Worm (Caenorhabditis elegans): Measurements from ENCODE around the gene lst-5.

lst-5 gene

DNA sequence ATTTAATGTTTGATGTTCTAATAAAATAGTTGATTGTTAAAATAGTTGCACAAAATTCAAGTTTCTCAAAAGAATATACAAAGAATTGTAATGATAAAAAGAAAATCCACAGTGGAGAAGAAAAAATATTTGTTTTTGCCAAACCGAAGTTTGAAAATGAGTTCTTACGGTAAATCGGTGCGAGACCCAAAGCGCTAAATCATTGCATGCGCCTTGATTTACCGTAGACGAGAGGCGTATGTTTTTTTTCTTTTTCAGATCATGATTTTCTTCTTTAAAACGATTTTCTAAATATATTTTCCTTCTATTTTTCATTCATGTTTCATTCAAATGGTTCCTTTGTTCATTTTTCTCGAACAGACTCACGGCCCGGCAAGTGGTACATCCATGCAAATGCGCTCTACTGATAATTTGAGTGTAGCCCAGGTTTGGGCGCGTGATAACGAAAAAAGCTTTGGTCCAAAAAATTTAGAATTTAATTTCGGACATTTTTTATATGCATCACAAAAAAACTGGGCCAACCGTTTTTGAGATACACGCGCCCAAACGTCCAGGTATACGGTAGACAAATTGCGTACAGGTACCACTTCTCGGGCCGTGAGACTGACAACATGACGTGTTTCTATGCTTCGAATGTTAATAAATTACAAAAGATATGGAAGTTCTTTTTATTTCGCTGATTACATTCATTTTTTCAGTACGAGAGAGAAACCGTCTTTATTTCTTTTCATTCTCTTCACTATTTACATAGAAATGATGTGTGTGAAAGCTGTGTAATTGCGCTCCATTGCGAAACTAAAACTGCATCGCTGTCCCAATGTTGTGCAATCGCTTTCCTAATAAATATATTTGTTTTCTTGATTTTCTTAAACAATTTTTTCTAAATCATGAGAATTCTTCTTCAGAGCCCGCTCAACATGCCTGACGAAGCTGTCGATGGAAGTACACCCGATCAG lies 2.5 kb downstream of the lst-5 start, which contains the start of gene znf-598 (continued):
- TF ChIP-seq chd-7 (tag; optimal IDR thresholded peaks at IDR 0.05) (no peak), Y79H2A.3 (GFP tag; conservative IDR thresholded peaks at IDR 0.05) (no peak), lin-54 (GFP tag; optimal IDR thresholded peaks at IDR 0.05) (no peak), lin-26 (GFP tag; IDR thresholded peaks at IDR 0.05) (no peak), cebp-1 (GFP tag; IDR thresholded peaks at IDR 0.05) (no peak), cebp-1 (tag; optimal IDR thresholded peaks at IDR 0.05) (peak; percentile 81), nfya-1 (tag; optimal IDR thresholded peaks at IDR 0.05; ENCODE audit: borderline replicate concordance, insufficient read depth) (no peak), F55B11.4 (tag; optimal IDR thresholded peaks at IDR 0.05; ENCODE audit: borderline replicate concordance, insufficient read depth) (no peak), zfh-2 (GFP tag; conservative IDR thresholded peaks at IDR 0.05) (no peak), aptf-2 (GFP tag; conservative IDR thresholded peaks at IDR 0.05) (no peak), gei-17 (GFP tag; optimal IDR thresholded peaks at IDR 0.05) (no peak), K11D2.4 (GFP tag; IDR thresholded peaks at IDR 0.05) (no peak), ceh-40 (GFP tag; IDR thresholded peaks at IDR 0.05) (no peak), ets-4 (GFP tag; optimal IDR thresholded peaks at IDR 0.05) (no peak), bed-1 (GFP tag; IDR thresholded peaks at IDR 0.05) (no peak), T26A5.8 (tag; optimal IDR thresholded peaks at IDR 0.05) (no peak), lir-1 (GFP tag; conservative IDR thresholded peaks at IDR 0.05) (no peak), nhr-90 (tag; optimal IDR thresholded peaks at IDR 0.05) (no peak), C17E4.6 (GFP tag; IDR thresholded peaks at IDR 0.05) (no peak), snpc-1.3 (tag; optimal IDR thresholded peaks at IDR 0.05; ENCODE audit: insufficient read depth) (peak; percentile 8), atf-7 (tag; optimal IDR thresholded peaks at IDR 0.05) (no peak), lag-1 (GFP tag; IDR thresholded peaks at IDR 0.05) (no peak), ztf-28 (GFP tag; IDR thresholded peaks at IDR 0.05) (no peak), athp-1 (tag; optimal IDR thresholded peaks at IDR 0.05) (no peak), ztf-3 (GFP tag; optimal IDR thresholded peaks at IDR 0.05) (no peak), akir-1 (GFP tag; optimal IDR thresholded peaks at IDR 0.05) (no peak), lin-40 (tag; optimal IDR thresholded peaks at IDR 0.05) (peak; percentile 12), ceh-91 (GFP tag; IDR thresholded peaks at IDR 0.05) (no peak), F22D6.2 (tag; optimal IDR thresholded peaks at IDR 0.05) (no peak), mcd-1 (GFP tag; IDR thresholded peaks at IDR 0.05) (peak; percentile 86), Y67H2A.10 (GFP tag; conservative IDR thresholded peaks at IDR 0.05) (no peak), K12H6.12 (tag; optimal IDR thresholded peaks at IDR 0.05) (no peak), unc-130 (GFP tag; optimal IDR thresholded peaks at IDR 0.05) (no peak), nfyb-1 (GFP tag; IDR thresholded peaks at IDR 0.05) (no peak), cebp-2 (GFP tag; IDR thresholded peaks at IDR 0.05) (no peak), B0035.1 (tag; optimal IDR thresholded peaks at IDR 0.05) (no peak), ama-1 (optimal IDR thresholded peaks at IDR 0.05) (no peak), ama-1 (GFP tag; optimal IDR thresholded peaks at IDR 0.05) (no peak), ZK185.1 (tag; optimal IDR thresholded peaks at IDR 0.05; ENCODE audit: poor library complexity, severe bottlenecking) (no peak), egrh-3 (GFP tag; IDR thresholded peaks at IDR 0.05) (no peak), sptf-2 (GFP tag; optimal IDR thresholded peaks at IDR 0.05) (no peak), ztf-26 (tag; optimal IDR thresholded peaks at IDR 0.05) (no peak), F52B5.7 (tag; optimal IDR thresholded peaks at IDR 0.05) (no peak), attf-3 (GFP tag; conservative IDR thresholded peaks at IDR 0.05) (no peak), him-1 (tag; optimal IDR thresholded peaks at IDR 0.05) (no peak), let-526 (GFP tag; IDR thresholded peaks at IDR 0.05) (no peak), F23B12.7 (tag; optimal IDR thresholded peaks at IDR 0.05; ENCODE audit: insufficient read depth) (no peak)

Data from whole organism, young adult.